Fruit fly (Drosophila melanogaster) whole organism: ENCODE results near the gene Osi6.

ENCODE experiments used
- CG8478 ChIP-seq: fragments of >200 bp; optimal IDR thresholded peaks from 2 replicates; lab custom pipeline; 2018; ENCODE audit warnings: inconsistent platforms
- Dll ChIP-seq: fragments of >200 bp; optimal IDR thresholded peaks from 2 replicates; lab custom pipeline; 2017
- EcR ChIP-seq, 2 experiments: fragments of >200 bp; optimal IDR thresholded peaks; 2 replicates each; lab custom pipeline; 2017; ENCODE audit warnings: missing biosample characterization in 2 of 2, missing genetic modification characterization in 2 of 2, missing genetic modification reagents in 2 of 2
- pan ChIP-seq: fragments of >200 bp; optimal IDR thresholded peaks from 2 replicates; lab custom pipeline; 2017
- psq ChIP-seq: fragments of >200 bp; optimal IDR thresholded peaks from 2 replicates; lab custom pipeline; 2017
- usp ChIP-seq: fragments of >200 bp; optimal IDR thresholded peaks from 2 replicates; lab custom pipeline; 2017; ENCODE audit warnings: missing biosample characterization, missing genetic modification characterization, mixed read lengths

Osi6 gene

dm6 chr3R:6244986-6245385 is 10.5 kb downstream of the Osi6 start:
- TF ChIP-seq EcR (GFP tag; optimal IDR thresholded peaks at IDR 0.05; lab: Kevin White, UChicago) (no peak), Dll (no peak), usp (GFP tag; lab: Kevin White, UChicago) (no peak), CG8478 (lab: Kevin White, UChicago) (no peak), psq (no peak), pan (lab: Kevin White, UChicago) (no peak)

dm6 chr3R:6248694-6249093 is 14.2 kb downstream of the Osi6 start, which contains the start of gene Osi7:
Osi7 (plus strand) TSS chr3R:6248994.
- TF ChIP-seq Dll: no peak
- TF ChIP-seq CG8478 (lab: Kevin White, UChicago): no peak

dm6 chr3R:6252809-6253208 is 18.3 kb downstream of the Osi6 start:
- no peak for TF ChIP-seq pan (lab: Kevin White, UChicago)
- no peak for TF ChIP-seq EcR (GFP tag; optimal IDR thresholded peaks at IDR 0.05; lab: Kevin White, UChicago)
- TF ChIP-seq Dll: peak; percentile 64

dm6 chr3R:6254438-6254837 is 19.9 kb downstream of the Osi6 start:
- TF ChIP-seq usp (GFP tag; lab: Kevin White, UChicago) (no peak), Dll (no peak), EcR (GFP tag; optimal IDR thresholded peaks at IDR 0.05; lab: Kevin White, UChicago) (no peak), pan (lab: Kevin White, UChicago) (no peak), psq (no peak), CG8478 (lab: Kevin White, UChicago) (no peak)

- TF ChIP-seq psq: no peak
- TF ChIP-seq Dll: no peak
- no peak for TF ChIP-seq pan (lab: Kevin White, UChicago)
- no peak for TF ChIP-seq CG8478 (lab: Kevin White, UChicago)
- TF ChIP-seq usp (GFP tag; lab: Kevin White, UChicago): no peak
- TF ChIP-seq EcR (GFP tag; optimal IDR thresholded peaks at IDR 0.05; lab: Kevin White, UChicago): no peak
These were observed 20.4 kb downstream of the Osi6 start, which contains the start of gene Osi8 for dm6 chr3R:6254875-6255274. Osi8 (plus strand) TSS chr3R:6255175.

- TF ChIP-seq usp (GFP tag; lab: Kevin White, UChicago): no peak
- TF ChIP-seq CG8478 (lab: Kevin White, UChicago): no peak
- no peak for TF ChIP-seq EcR (GFP tag; optimal IDR thresholded peaks at IDR 0.05; lab: Kevin White, UChicago)
- no peak for TF ChIP-seq psq
- TF ChIP-seq pan (lab: Kevin White, UChicago): no peak
- TF ChIP-seq Dll: no peak
These were observed 25.3 kb downstream of the Osi6 start, which contains the start of gene Osi9 for dm6 chr3R:6259837-6260236. Osi9 (plus strand) TSS chr3R:6260211.

dm6 chr3R:6263658-6264057 is 29.1 kb downstream of the Osi6 start, which contains the start of gene Osi10a:
Osi10a (plus strand) TSS chr3R:6263958.
- no peak for TF ChIP-seq pan (lab: Kevin White, UChicago)
- no peak for TF ChIP-seq usp (GFP tag; lab: Kevin White, UChicago)
- no peak for TF ChIP-seq CG8478 (lab: Kevin White, UChicago)
- no peak for TF ChIP-seq EcR (GFP tag; optimal IDR thresholded peaks at IDR 0.05; lab: Kevin White, UChicago)
- no peak for TF ChIP-seq Dll

- TF ChIP-seq EcR (GFP tag; optimal IDR thresholded peaks at IDR 0.05; lab: Kevin White, UChicago): no peak
These were observed 31.4 kb downstream of the Osi6 start, which contains the start of gene Osi10b for dm6 chr3R:6265890-6266289. Osi10b (plus strand) TSS chr3R:6266190.

dm6 chr3R:6268657-6269056 is 34.1 kb downstream of the Osi6 start, which contains the start of gene Osi11:
Osi11 (minus strand) TSS chr3R:6268757.
- TF ChIP-seq psq (no peak), pan (lab: Kevin White, UChicago) (no peak), CG8478 (lab: Kevin White, UChicago) (no peak), EcR (GFP tag; optimal IDR thresholded peaks at IDR 0.05; lab: Kevin White, UChicago) (no peak), Dll (no peak), usp (GFP tag; lab: Kevin White, UChicago) (no peak)

dm6 chr3R:6269986-6270385 is 35.5 kb downstream of the Osi6 start:
- TF ChIP-seq pan (lab: Kevin White, UChicago): no peak
- TF ChIP-seq usp (GFP tag; lab: Kevin White, UChicago): no peak
- TF ChIP-seq EcR (GFP tag; optimal IDR thresholded peaks at IDR 0.05; lab: Kevin White, UChicago): no peak
- no peak for TF ChIP-seq CG8478 (lab: Kevin White, UChicago)
- no peak for TF ChIP-seq Dll
- TF ChIP-seq psq: no peak

- TF ChIP-seq EcR (GFP tag; optimal IDR thresholded peaks at IDR 0.05; lab: Kevin White, UChicago) (no peak), CG8478 (lab: Kevin White, UChicago) (no peak), pan (lab: Kevin White, UChicago) (no peak), usp (GFP tag; lab: Kevin White, UChicago) (no peak), Dll (no peak), psq (no peak)
These were observed 43.7 kb downstream of the Osi6 start, which contains the start of gene Osi12 for dm6 chr3R:6278231-6278630. Osi12 (plus strand) TSS chr3R:6278531.

- TF ChIP-seq EcR (GFP tag; optimal IDR thresholded peaks at IDR 0.05; lab: Kevin White, UChicago) (no peak), pan (lab: Kevin White, UChicago) (no peak), Dll (no peak), CG8478 (lab: Kevin White, UChicago) (no peak), usp (GFP tag; lab: Kevin White, UChicago) (no peak), psq (no peak)
These were observed 50.6 kb downstream of the Osi6 start, which contains the start of gene CG15597 for dm6 chr3R:6285100-6285499. CG15597 (minus strand) TSS chr3R:6285200.
